Worm (Caenorhabditis elegans) whole organism, mixed stage, embryonic: ENCODE data around the gene clec-47.

ENCODE experiments used
- M03D4.4 ChIP-seq: sonication (generic microtip); optimal IDR thresholded peaks from 2 replicates; lab custom pipeline; 2017; ENCODE audit warnings: mild to moderate bottlenecking, missing genetic modification characterization, missing compliant biosample characterization
- bed-3 ChIP-seq: fragments of 200-800 bp; sonication (Bioruptor generic); optimal IDR thresholded peaks from 3 replicates; lab custom pipeline; 2018; ENCODE audit warnings: mild to moderate bottlenecking, missing genetic modification characterization, moderate library complexity, missing compliant biosample characterization
- blmp-1 ChIP-seq: fragments of 150-350 bp; optimal IDR thresholded peaks from 2 replicates; lab custom pipeline; 2014; ENCODE audit warnings: missing biosample characterization, missing genetic modification characterization
- ceh-39 ChIP-seq: fragments of 150-350 bp; optimal IDR thresholded peaks from 2 replicates; lab custom pipeline; 2014; ENCODE audit warnings: missing biosample characterization, missing genetic modification characterization
- ceh-43 ChIP-seq: fragments of 200-800 bp; sonication (Bioruptor generic); optimal IDR thresholded peaks from 2 replicates; lab custom pipeline; 2018; ENCODE audit warnings: mild to moderate bottlenecking, missing genetic modification characterization, moderate library complexity, missing compliant biosample characterization
- ceh-83 ChIP-seq: fragments of 200-800 bp; sonication (Bioruptor generic); optimal IDR thresholded peaks from 2 replicates; lab custom pipeline; 2018; ENCODE audit warnings: mild to moderate bottlenecking, missing genetic modification characterization, missing compliant biosample characterization
- ces-1 ChIP-seq: fragments of 150-350 bp; optimal IDR thresholded peaks from 2 replicates; lab custom pipeline; 2014; ENCODE audit warnings: missing biosample characterization, missing genetic modification reagents, missing genetic modification characterization
- cnd-1 ChIP-seq: fragments of 200-800 bp; sonication (Bioruptor generic); optimal IDR thresholded peaks from 2 replicates; lab custom pipeline; 2018; ENCODE audit warnings: mild to moderate bottlenecking, missing genetic modification characterization, missing compliant biosample characterization
- drap-1 ChIP-seq: fragments of 200-800 bp; sonication (Bioruptor generic); optimal IDR thresholded peaks from 3 replicates; lab custom pipeline; 2018; ENCODE audit warnings: mild to moderate bottlenecking, missing genetic modification characterization, missing compliant biosample characterization
- elt-3 ChIP-seq: fragments of 150-350 bp; optimal IDR thresholded peaks from 2 replicates; lab custom pipeline; 2014; ENCODE audit warnings: missing biosample characterization, missing genetic modification characterization
- flh-1 ChIP-seq: fragments of 200-800 bp; sonication (Bioruptor generic); optimal IDR thresholded peaks from 2 replicates; lab custom pipeline; 2018; ENCODE audit warnings: mild to moderate bottlenecking, missing genetic modification characterization, moderate library complexity, missing compliant biosample characterization
- ham-2 ChIP-seq: fragments of 200-800 bp; sonication (Bioruptor generic); optimal IDR thresholded peaks from 2 replicates; lab custom pipeline; 2018; ENCODE audit warnings: mild to moderate bottlenecking, missing genetic modification characterization, missing compliant biosample characterization
- hlh-1 ChIP-seq: fragments of 150-350 bp; optimal IDR thresholded peaks from 2 replicates; lab custom pipeline; 2014; ENCODE audit warnings: missing biosample characterization, missing genetic modification reagents, missing genetic modification characterization
- lin-13 ChIP-seq: fragments of 150-350 bp; optimal IDR thresholded peaks from 2 replicates; lab custom pipeline; 2014; ENCODE audit warnings: missing biosample characterization, missing genetic modification characterization
- lin-32 ChIP-seq: fragments of 200-800 bp; sonication (Bioruptor generic); optimal IDR thresholded peaks from 2 replicates; lab custom pipeline; 2018; ENCODE audit warnings: mild to moderate bottlenecking, missing genetic modification characterization, missing compliant biosample characterization
- lsy-2 ChIP-seq: fragments of 150-350 bp; optimal IDR thresholded peaks from 2 replicates; lab custom pipeline; 2014; ENCODE audit warnings: missing biosample characterization, missing genetic modification characterization
- mab-5 ChIP-seq: fragments of 150-350 bp; optimal IDR thresholded peaks from 2 replicates; lab custom pipeline; 2014; ENCODE audit warnings: missing biosample characterization, missing genetic modification characterization
- mls-2 ChIP-seq: sonication (generic microtip); optimal IDR thresholded peaks from 2 replicates; lab custom pipeline; 2016; ENCODE audit warnings: mild to moderate bottlenecking, missing genetic modification characterization, moderate library complexity, missing compliant biosample characterization
- nhr-2 ChIP-seq: fragments of 150-350 bp; optimal IDR thresholded peaks from 2 replicates; lab custom pipeline; 2014; ENCODE audit warnings: missing biosample characterization, missing genetic modification characterization
- nhr-28 ChIP-seq: fragments of 150-350 bp; optimal IDR thresholded peaks from 2 replicates; lab custom pipeline; 2014; ENCODE audit warnings: missing biosample characterization, missing genetic modification characterization
- nhr-76 ChIP-seq: sonication (generic microtip); optimal IDR thresholded peaks from 2 replicates; lab custom pipeline; 2017; ENCODE audit warnings: missing biosample characterization, missing genetic modification characterization
- pha-4 ChIP-seq: fragments of 150-350 bp; optimal IDR thresholded peaks from 2 replicates; lab custom pipeline; 2018; ENCODE audit warnings: missing biosample characterization, missing genetic modification reagents, missing genetic modification characterization
- sem-2 ChIP-seq: fragments of 200-800 bp; sonication (Bioruptor generic); optimal IDR thresholded peaks from 2 replicates; lab custom pipeline; 2018; ENCODE audit warnings: mild to moderate bottlenecking, missing genetic modification characterization, missing compliant biosample characterization
- sptf-1 ChIP-seq: sonication (generic microtip); optimal IDR thresholded peaks from 2 replicates; lab custom pipeline; 2017; ENCODE audit warnings: mild to moderate bottlenecking, missing genetic modification characterization, moderate library complexity, missing compliant biosample characterization
- tbx-8 ChIP-seq: fragments of 200-800 bp; sonication (Bioruptor generic); optimal IDR thresholded peaks from 2 replicates; lab custom pipeline; 2018; ENCODE audit warnings: mild to moderate bottlenecking, missing genetic modification characterization, moderate library complexity, missing compliant biosample characterization
- unc-120 ChIP-seq: sonication (generic microtip); optimal IDR thresholded peaks from 2 replicates; lab custom pipeline; 2017; ENCODE audit warnings: missing genetic modification characterization, missing compliant biosample characterization; ENCODE audit not compliant: poor library complexity, severe bottlenecking
- unc-39 ChIP-seq: fragments of 150-350 bp; optimal IDR thresholded peaks from 2 replicates; lab custom pipeline; 2014; ENCODE audit warnings: missing biosample characterization, missing genetic modification characterization
- unc-62 ChIP-seq: fragments of 150-350 bp; optimal IDR thresholded peaks from 2 replicates; lab custom pipeline; 2014; ENCODE audit warnings: missing biosample characterization, missing genetic modification reagents, missing genetic modification characterization
- zip-8 ChIP-seq: fragments of 150-350 bp; optimal IDR thresholded peaks from 2 replicates; lab custom pipeline; 2014; ENCODE audit warnings: missing biosample characterization, missing genetic modification characterization
- ztf-11 ChIP-seq: fragments of 150-350 bp; optimal IDR thresholded peaks from 2 replicates; lab custom pipeline; 2014; ENCODE audit warnings: missing biosample characterization, missing genetic modification characterization

The clec-47 gene

ce11 chrV:15175459-15175858 is at the start of gene clec-47:
Gene clec-47, plus strand, starts transcription at chrV:15175759.
- no peak for TF ChIP-seq ceh-39 (tag; lab: Kevin White, UChicago)

DNA sequence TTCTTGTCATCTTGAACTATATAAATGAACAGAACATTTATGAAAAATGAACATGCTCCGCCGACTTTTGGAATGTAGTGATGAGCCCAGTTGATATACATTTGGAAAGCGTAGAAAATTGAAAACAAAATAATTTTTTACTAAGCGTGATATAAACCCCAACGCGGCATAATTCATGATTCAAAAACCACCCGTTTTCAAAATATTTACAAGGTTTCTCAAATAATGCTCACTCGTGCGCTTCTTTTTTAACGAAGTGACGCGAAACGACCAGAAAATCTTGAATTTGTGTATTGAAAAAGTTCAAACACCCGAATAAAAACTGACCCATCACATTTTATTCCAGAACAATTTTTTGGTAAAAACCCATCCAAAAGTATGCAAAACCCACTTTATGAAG is 48.1 kb upstream of the clec-47 start, which contains the start of gene srj-27:
Gene srj-27 (minus strand): TSS at position 101 of the 400 bp plus-strand sequence.
- TF ChIP-seq ceh-83 (GFP tag; lab: Kevin White, UChicago) (no peak), ztf-11 (tag; lab: Kevin White, UChicago) (no peak), unc-120 (tag; lab: Kevin White, UChicago) (no peak), ces-1 (GFP tag; lab: Kevin White, UChicago) (no peak), blmp-1 (no peak), tbx-8 (GFP tag; lab: Kevin White, UChicago) (no peak), elt-3 (tag; lab: Kevin White, UChicago) (no peak), nhr-2 (tag; lab: Kevin White, UChicago) (no peak)

DNA sequence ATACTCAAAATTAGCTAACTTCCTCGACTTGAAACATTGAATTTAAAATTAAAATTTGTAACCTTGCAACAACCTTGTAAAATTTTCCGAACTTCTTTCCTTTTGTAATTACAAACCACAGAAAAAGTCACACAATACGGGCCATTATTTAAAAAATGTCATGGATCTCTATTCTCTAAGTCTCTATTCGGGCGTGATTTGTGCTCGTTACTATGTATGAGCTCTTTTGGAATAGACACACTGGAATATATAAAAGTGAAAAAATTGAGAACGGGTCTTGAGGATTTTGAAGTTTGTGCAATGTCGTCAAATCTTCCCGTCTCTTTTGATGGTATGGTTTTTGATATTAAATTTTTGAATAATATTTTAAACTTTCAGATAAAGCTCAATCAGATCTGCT is 47.6 kb upstream of the clec-47 start, which contains the start of gene srr-7:
Gene srr-7 (plus strand): TSS at position 301 of the 400 bp plus-strand sequence.
- TF ChIP-seq M03D4.4 (no peak), lin-13 (tag; lab: Kevin White, UChicago) (no peak), sem-2 (GFP tag; lab: Kevin White, UChicago) (no peak), hlh-1 (no peak), nhr-2 (tag; lab: Kevin White, UChicago) (no peak), unc-62 (GFP tag; lab: Kevin White, UChicago) (no peak), sptf-1 (tag; lab: Kevin White, UChicago) (no peak), ham-2 (GFP tag; lab: Kevin White, UChicago) (no peak), drap-1 (no peak), nhr-28 (tag; lab: Kevin White, UChicago) (no peak), unc-39 (tag; lab: Kevin White, UChicago) (no peak), ceh-83 (GFP tag; lab: Kevin White, UChicago) (no peak), ces-1 (GFP tag; lab: Kevin White, UChicago) (no peak), mab-5 (tag; lab: Kevin White, UChicago) (no peak), lsy-2 (tag; lab: Kevin White, UChicago) (no peak), zip-8 (tag; lab: Kevin White, UChicago) (no peak), ceh-39 (tag; lab: Kevin White, UChicago) (no peak)

ce11 chrV:15132423-15132822 is 43.1 kb upstream of the clec-47 start, which contains the start of gene str-171:
Gene str-171, minus strand, starts transcription at chrV:15132523.
- no peak for TF ChIP-seq ceh-43 (GFP tag; lab: Kevin White, UChicago)
- TF ChIP-seq ceh-83 (GFP tag; lab: Kevin White, UChicago) = no peak
- no peak for TF ChIP-seq ceh-39 (tag; lab: Kevin White, UChicago)
- no peak for TF ChIP-seq ces-1 (GFP tag; lab: Kevin White, UChicago)
- no peak for TF ChIP-seq nhr-76 (tag; lab: Kevin White, UChicago)
- no peak for TF ChIP-seq flh-1
- TF ChIP-seq unc-120 (tag; lab: Kevin White, UChicago) = no peak
- TF ChIP-seq blmp-1 = no peak
- no peak for TF ChIP-seq nhr-28 (tag; lab: Kevin White, UChicago)
- TF ChIP-seq mls-2 (tag; lab: Kevin White, UChicago) = no peak
- TF ChIP-seq bed-3 (GFP tag; lab: Kevin White, UChicago) = no peak
- TF ChIP-seq nhr-2 (tag; lab: Kevin White, UChicago) = no peak
- TF ChIP-seq unc-62 (GFP tag; lab: Kevin White, UChicago) = no peak
- no peak for TF ChIP-seq sptf-1 (tag; lab: Kevin White, UChicago)
- TF ChIP-seq lsy-2 (tag; lab: Kevin White, UChicago) = no peak
- TF ChIP-seq ham-2 (GFP tag; lab: Kevin White, UChicago) = no peak
- TF ChIP-seq, all 35 proteins: peak for 0

- TF ChIP-seq nhr-2 (tag; lab: Kevin White, UChicago) = no peak
- TF ChIP-seq lin-32 = no peak
- no peak for TF ChIP-seq mls-2 (tag; lab: Kevin White, UChicago)
- TF ChIP-seq drap-1 = no peak
- TF ChIP-seq pha-4 (tag; lab: Kevin White, UChicago) = no peak
- TF ChIP-seq ham-2 (GFP tag; lab: Kevin White, UChicago) = no peak
- TF ChIP-seq ceh-39 (tag; lab: Kevin White, UChicago) = no peak
- no peak for TF ChIP-seq nhr-76 (tag; lab: Kevin White, UChicago)
- no peak for TF ChIP-seq hlh-1
- no peak for TF ChIP-seq unc-120 (tag; lab: Kevin White, UChicago)
- TF ChIP-seq cnd-1 (tag; lab: Kevin White, UChicago) = no peak
- TF ChIP-seq ceh-83 (GFP tag; lab: Kevin White, UChicago) = no peak
- TF ChIP-seq mab-5 (tag; lab: Kevin White, UChicago) = no peak
- TF ChIP-seq tbx-8 (GFP tag; lab: Kevin White, UChicago) = no peak
These were observed 41.7 kb upstream of the clec-47 start for ce11 chrV:15133812-15134211.
